Fruit fly (Drosophila melanogaster) whole organism, embryonic: ENCODE data around the gene gish.
A peak's percentile ranks its signal among the peaks of the same experiment; 100 is the strongest.

Source experiments
- Blimp-1 ChIP-seq: fragments of 200-800 bp; sonication (Bioruptor generic); optimal IDR thresholded peaks from 3 replicates; lab custom pipeline; 2018; ENCODE audit warnings: missing biosample characterization, missing genetic modification characterization, mild to moderate bottlenecking, moderate library complexity, missing genetic modification reagents
- CG10209 ChIP-seq: fragments of 200-800 bp; sonication (Bioruptor generic); optimal IDR thresholded peaks from 3 replicates; lab custom pipeline; 2017; ENCODE audit warnings: missing biosample characterization, mild to moderate bottlenecking, missing genetic modification characterization, missing genetic modification reagents
- CG10267 ChIP-seq: fragments of 200-800 bp; sonication (Bioruptor generic); optimal IDR thresholded peaks from 2 replicates; lab custom pipeline; 2018; ENCODE audit warnings: missing biosample characterization, mild to moderate bottlenecking, missing genetic modification characterization, moderate library complexity
- CG10462 ChIP-seq: fragments of 200-800 bp; sonication (Bioruptor generic); optimal IDR thresholded peaks from 2 replicates; lab custom pipeline; 2016; ENCODE audit warnings: missing biosample characterization, missing genetic modification characterization
- CG11247 ChIP-seq: fragments of 200-800 bp; sonication (Bioruptor generic); IDR thresholded peaks from 2 replicates; pipeline ENCODE4 v1.3.6; 2022; ENCODE audit warnings: missing biosample characterization, missing genetic modification characterization
- CG13287 ChIP-seq: fragments of 200-800 bp; sonication (Bioruptor generic); IDR thresholded peaks from 2 replicates; pipeline ENCODE4 v1.3.6; 2022; ENCODE audit warnings: missing biosample characterization, missing genetic modification characterization; ENCODE audit not compliant: partially characterized antibody
- CG16863 ChIP-seq: fragments of 200-800 bp; sonication (Bioruptor generic); optimal IDR thresholded peaks from 3 replicates; lab custom pipeline; 2016; ENCODE audit warnings: missing biosample characterization, missing genetic modification characterization
- CG2129 ChIP-seq: fragments of 200-800 bp; sonication (Bioruptor generic); IDR thresholded peaks from 2 replicates; pipeline ENCODE4 v1.3.6; 2022; ENCODE audit warnings: missing biosample characterization, missing genetic modification characterization; ENCODE audit not compliant: partially characterized antibody
- CG34224 ChIP-seq: fragments of 200-800 bp; sonication (Bioruptor generic); IDR thresholded peaks from 3 replicates; pipeline ENCODE4 v1.3.6; 2022; ENCODE audit warnings: missing biosample characterization, missing genetic modification characterization; ENCODE audit not compliant: partially characterized antibody
- CG7987 ChIP-seq: fragments of 200-800 bp; sonication (Bioruptor generic); optimal IDR thresholded peaks from 2 replicates; lab custom pipeline; 2018; ENCODE audit warnings: missing biosample characterization, mild to moderate bottlenecking, missing genetic modification characterization, moderate library complexity
- CG9437 ChIP-seq: fragments of 200-800 bp; sonication (Bioruptor generic); optimal IDR thresholded peaks from 2 replicates; lab custom pipeline; 2018; ENCODE audit warnings: missing biosample characterization, mild to moderate bottlenecking, missing genetic modification characterization
- CG9817 ChIP-seq: fragments of 200-800 bp; sonication (Bioruptor generic); optimal IDR thresholded peaks from 2 replicates; lab custom pipeline; 2018; ENCODE audit warnings: missing biosample characterization, mild to moderate bottlenecking, missing genetic modification characterization, moderate library complexity
- E2f2 ChIP-seq: fragments of 200-800 bp; sonication (Bioruptor generic); IDR thresholded peaks from 2 replicates; pipeline ENCODE4 v1.3.6; 2022; ENCODE audit warnings: missing biosample characterization, missing genetic modification characterization
- HHEX ChIP-seq: fragments of 200-800 bp; sonication (Bioruptor generic); optimal IDR thresholded peaks from 3 replicates; lab custom pipeline; 2017; ENCODE audit warnings: missing biosample characterization, mild to moderate bottlenecking, missing genetic modification characterization, missing genetic modification reagents
- Hmr ChIP-seq: fragments of 200-800 bp; sonication (Bioruptor generic); optimal IDR thresholded peaks from 3 replicates; lab custom pipeline; 2017; ENCODE audit warnings: mild to moderate bottlenecking, missing biosample characterization, missing genetic modification reagents, missing genetic modification characterization
- Hr51 ChIP-seq, 2 experiments: fragments of 200-800 bp; sonication (Bioruptor generic); optimal IDR thresholded peaks; 2 replicates in 1 of 2; 3 replicates in 1 of 2; lab custom pipeline; 2016 to 2018; ENCODE audit warnings: missing biosample characterization in 2 of 2, missing genetic modification characterization in 2 of 2, mild to moderate bottlenecking in 1 of 2, moderate library complexity in 1 of 2
- Hr78 ChIP-seq, 2 experiments: fragments of 200-800 bp in 1 of 2; fragments of >200 bp in 1 of 2; sonication (Bioruptor generic) in 1 of 2; optimal IDR thresholded peaks; 2 replicates each; lab custom pipeline; 2017 to 2019; ENCODE audit warnings: missing biosample characterization in 2 of 2, missing genetic modification characterization in 2 of 2, mild to moderate bottlenecking in 1 of 2, moderate library complexity in 1 of 2
- MBD-R2 ChIP-seq: fragments of 200-800 bp; sonication (Bioruptor generic); IDR thresholded peaks from 2 replicates; pipeline ENCODE4 v1.3.6; 2022; ENCODE audit warnings: missing biosample characterization, missing genetic modification characterization
- MESR4 ChIP-seq: fragments of 200-800 bp; sonication (Bioruptor generic); optimal IDR thresholded peaks from 2 replicates; lab custom pipeline; 2018; ENCODE audit warnings: missing biosample characterization, mild to moderate bottlenecking, missing genetic modification characterization, moderate library complexity
- Max ChIP-seq: fragments of 200-800 bp; sonication (Bioruptor generic); optimal IDR thresholded peaks from 2 replicates; lab custom pipeline; 2016; ENCODE audit warnings: missing biosample characterization, mild to moderate bottlenecking, missing genetic modification characterization
- Poxn ChIP-seq: fragments of 200-800 bp; sonication (Bioruptor generic); IDR thresholded peaks from 2 replicates; pipeline ENCODE4 v1.3.6; 2022; ENCODE audit warnings: missing biosample characterization, missing genetic modification characterization
- Sry-β ChIP-seq: fragments of 200-800 bp; sonication (Bioruptor generic); optimal IDR thresholded peaks from 2 replicates; lab custom pipeline; 2018; ENCODE audit warnings: missing biosample characterization, mild to moderate bottlenecking, missing genetic modification characterization, moderate library complexity
- Trl ChIP-seq, 3 experiments: fragments of >200 bp in 2 of 3; fragments of 200-800 bp in 1 of 3; sonication (Bioruptor generic) in 1 of 3; optimal IDR thresholded peaks; 2 replicates in 1 of 3; 3 replicates in 2 of 3; lab custom pipeline; 2016 to 2017; ENCODE audit warnings: missing biosample characterization in 1 of 3, missing genetic modification characterization in 1 of 3
- YL-1 ChIP-seq: fragments of 200-800 bp; sonication (Bioruptor generic); optimal IDR thresholded peaks from 3 replicates; lab custom pipeline; 2017; ENCODE audit warnings: missing biosample characterization, mild to moderate bottlenecking, missing genetic modification characterization
- ash1 ChIP-seq: fragments of 200-800 bp; sonication (Bioruptor generic); optimal IDR thresholded peaks from 2 replicates; lab custom pipeline; 2018; ENCODE audit warnings: missing biosample characterization, mild to moderate bottlenecking, missing genetic modification characterization
- chif ChIP-seq, 2 experiments: fragments of 200-800 bp; sonication (Bioruptor generic); optimal IDR thresholded peaks; 3 replicates each; lab custom pipeline; 2016; ENCODE audit warnings: missing biosample characterization in 2 of 2, missing genetic modification characterization in 2 of 2
- cwo ChIP-seq: fragments of 200-800 bp; sonication (Bioruptor generic); optimal IDR thresholded peaks from 3 replicates; lab custom pipeline; 2017; ENCODE audit warnings: missing biosample characterization, missing genetic modification characterization, mild to moderate bottlenecking, moderate library complexity, missing genetic modification reagents
- danr ChIP-seq: fragments of 200-800 bp; sonication (Bioruptor generic); IDR thresholded peaks from 2 replicates; pipeline ENCODE4 v1.3.6; 2022; ENCODE audit warnings: missing biosample characterization, missing genetic modification characterization
- dm ChIP-seq: fragments of 200-800 bp; sonication (Bioruptor generic); optimal IDR thresholded peaks from 3 replicates; lab custom pipeline; 2016; ENCODE audit warnings: missing biosample characterization, missing genetic modification characterization
- emc ChIP-seq: fragments of 200-800 bp; sonication (Bioruptor generic); optimal IDR thresholded peaks from 2 replicates; lab custom pipeline; 2016; ENCODE audit warnings: missing biosample characterization, missing genetic modification characterization
- ewg ChIP-seq: fragments of 200-800 bp; sonication (Bioruptor generic); optimal IDR thresholded peaks from 3 replicates; lab custom pipeline; 2017; ENCODE audit warnings: mild to moderate bottlenecking, missing biosample characterization, missing genetic modification reagents, missing genetic modification characterization
- exex ChIP-seq: fragments of 200-800 bp; sonication (Bioruptor generic); optimal IDR thresholded peaks from 4 replicates; lab custom pipeline; 2018; ENCODE audit warnings: missing biosample characterization, mild to moderate bottlenecking, missing genetic modification characterization, moderate library complexity
- fd64A ChIP-seq: fragments of 200-800 bp; sonication (Bioruptor generic); optimal IDR thresholded peaks from 3 replicates; lab custom pipeline; 2018; ENCODE audit warnings: missing biosample characterization, mild to moderate bottlenecking, missing genetic modification characterization
- ftz-f1 ChIP-seq: fragments of 200-800 bp; sonication (Bioruptor generic); optimal IDR thresholded peaks from 2 replicates; lab custom pipeline; 2016; ENCODE audit warnings: missing biosample characterization, missing genetic modification characterization
- fu2 ChIP-seq: fragments of 200-800 bp; sonication (Bioruptor generic); optimal IDR thresholded peaks from 2 replicates; lab custom pipeline; 2016; ENCODE audit warnings: missing biosample characterization, missing genetic modification characterization
- gfzf ChIP-seq: fragments of 200-800 bp; sonication (Bioruptor generic); optimal IDR thresholded peaks from 2 replicates; lab custom pipeline; 2016; ENCODE audit warnings: missing biosample characterization, mild to moderate bottlenecking, missing genetic modification characterization, moderate library complexity
- grn ChIP-seq: fragments of 200-800 bp; sonication (Bioruptor generic); optimal IDR thresholded peaks from 3 replicates; lab custom pipeline; 2017; ENCODE audit warnings: missing biosample characterization, missing genetic modification characterization
- ham ChIP-seq: fragments of 200-800 bp; sonication (Bioruptor generic); IDR thresholded peaks from 2 replicates; pipeline ENCODE4 v1.3.6; 2022; ENCODE audit warnings: missing biosample characterization, missing genetic modification characterization
- inv ChIP-seq: fragments of 200-800 bp; sonication (Bioruptor generic); IDR thresholded peaks from 2 replicates; pipeline ENCODE4 v1.3.6; 2022; ENCODE audit warnings: missing biosample characterization, missing genetic modification characterization; ENCODE audit not compliant: partially characterized antibody
- kah ChIP-seq: fragments of 200-800 bp; sonication (Bioruptor generic); optimal IDR thresholded peaks from 2 replicates; lab custom pipeline; 2018; ENCODE audit warnings: missing biosample characterization, mild to moderate bottlenecking, missing genetic modification characterization
- ken ChIP-seq: fragments of 200-800 bp; sonication (Bioruptor generic); IDR thresholded peaks from 3 replicates; pipeline ENCODE4 v1.3.6; 2022; ENCODE audit warnings: missing biosample characterization, missing genetic modification characterization
- mirr ChIP-seq: fragments of 200-800 bp; sonication (Bioruptor generic); optimal IDR thresholded peaks from 3 replicates; lab custom pipeline; 2018; ENCODE audit warnings: missing biosample characterization, mild to moderate bottlenecking, missing genetic modification characterization
- pzg ChIP-seq: fragments of 200-800 bp; sonication (Bioruptor generic); optimal IDR thresholded peaks from 3 replicates; lab custom pipeline; 2018; ENCODE audit warnings: missing biosample characterization, mild to moderate bottlenecking, missing genetic modification characterization, moderate library complexity
- ro ChIP-seq: fragments of 200-800 bp; sonication (Bioruptor generic); IDR thresholded peaks from 2 replicates; pipeline ENCODE4 v1.3.6; 2022; ENCODE audit warnings: missing biosample characterization, missing genetic modification characterization
- sd ChIP-seq: fragments of 200-800 bp; sonication (Bioruptor generic); optimal IDR thresholded peaks from 3 replicates; lab custom pipeline; 2018; ENCODE audit warnings: missing biosample characterization, mild to moderate bottlenecking, missing genetic modification characterization, moderate library complexity
- sisA ChIP-seq: fragments of 200-800 bp; sonication (Bioruptor generic); IDR thresholded peaks from 2 replicates; pipeline ENCODE4 v1.3.6; 2022; ENCODE audit warnings: missing biosample characterization, missing genetic modification characterization
- tin ChIP-seq: fragments of 200-800 bp; sonication (Bioruptor generic); optimal IDR thresholded peaks from 3 replicates; lab custom pipeline; 2016; ENCODE audit warnings: missing biosample characterization, missing genetic modification characterization
- trem ChIP-seq: fragments of 200-800 bp; optimal IDR thresholded peaks from 3 replicates; lab custom pipeline; 2019; ENCODE audit warnings: missing biosample characterization, mild to moderate bottlenecking, missing genetic modification characterization, moderate library complexity

The gish gene

DNA sequence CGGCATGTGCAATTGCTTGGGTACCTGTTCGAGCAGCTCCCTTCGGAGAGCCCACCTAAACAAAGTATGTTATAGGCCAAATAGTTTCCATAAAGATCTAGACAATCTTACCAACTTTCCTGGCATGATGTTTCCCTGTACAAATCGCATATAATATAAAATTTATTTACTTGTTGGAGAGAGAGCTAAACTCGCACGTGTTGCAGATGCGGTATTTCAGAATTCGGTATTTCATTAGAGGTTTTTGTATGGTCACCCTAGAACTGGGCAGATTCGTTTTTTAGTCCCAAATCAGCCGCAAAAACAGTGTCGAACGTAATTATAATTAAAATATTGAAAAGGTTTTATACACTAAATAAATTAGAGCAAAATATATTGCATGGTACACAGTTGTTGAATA lies at the start of gene gish, which contains the start of gene Mat89Ba:
Gene gish (plus strand): TSS at position 268 of the 400 bp plus-strand sequence.
Gene Mat89Ba (minus strand): TSS at position 231 of the 400 bp plus-strand sequence.
- TF ChIP-seq inv (GFP tag; lab: Robert Waterston, UW) (no peak), danr (GFP tag; lab: Robert Waterston, UW) (no peak), CG16863 (GFP tag; lab: Kevin White, UChicago) (no peak), CG2129 (no peak), CG10267 (tag; lab: Kevin White, UChicago) (no peak), emc (GFP tag; lab: Kevin White, UChicago) (no peak), mirr (no peak), YL-1 (GFP tag; lab: Kevin White, UChicago) (no peak), CG11247 (no peak), kah (GFP tag; lab: Kevin White, UChicago) (no peak), CG10209 (GFP tag; lab: Kevin White, UChicago) (no peak), MESR4 (GFP tag; lab: Kevin White, UChicago) (peak; percentile 48), Poxn (GFP tag; lab: Robert Waterston, UW) (no peak), ewg (no peak), dm (GFP tag; lab: Kevin White, UChicago) (peak; percentile 71), E2f2 (GFP tag; lab: Robert Waterston, UW) (no peak), trem (no peak), ash1 (GFP tag; lab: Kevin White, UChicago) (no peak), Hr78 (GFP tag; optimal IDR thresholded peaks at IDR 0.05; lab: Kevin White, UChicago) (no peak), CG9817 (tag; lab: Kevin White, UChicago) (no peak), fu2 (GFP tag; lab: Kevin White, UChicago) (no peak), grn (GFP tag; lab: Kevin White, UChicago) (no peak), tin (no peak), fd64A (GFP tag; lab: Kevin White, UChicago) (no peak), sisA (no peak), ham (GFP tag; lab: Robert Waterston, UW) (no peak), gfzf (GFP tag; lab: Kevin White, UChicago) (peak; percentile 45), Hmr (GFP tag; lab: Kevin White, UChicago) (no peak), CG9437 (GFP tag; lab: Kevin White, UChicago) (no peak), ken (GFP tag; lab: Robert Waterston, UW) (no peak), Trl (optimal IDR thresholded peaks at IDR 0.05; lab: Kevin White, UChicago) (no peak), Trl (GFP tag; optimal IDR thresholded peaks at IDR 0.05; lab: Kevin White, UChicago) (no peak), exex (tag; lab: Kevin White, UChicago) (no peak), CG7987 (GFP tag; lab: Kevin White, UChicago) (no peak), cwo (GFP tag; lab: Kevin White, UChicago) (peak; percentile 85), CG34224 (GFP tag; lab: Robert Waterston, UW) (no peak), Blimp-1 (GFP tag; lab: Kevin White, UChicago) (no peak), pzg (GFP tag; lab: Kevin White, UChicago) (peak; percentile 26), MBD-R2 (0 out of 2 replicates have a peak, but pooled peaks have one; percentile 18), Hr51 (GFP tag; optimal IDR thresholded peaks at IDR 0.05; lab: Kevin White, UChicago) (no peak), CG10462 (GFP tag; lab: Kevin White, UChicago) (no peak), ro (GFP tag; lab: Robert Waterston, UW) (no peak), sd (tag; lab: Kevin White, UChicago) (no peak), ftz-f1 (peak; percentile 77), CG13287 (GFP tag; lab: Robert Waterston, UW) (peak; percentile 25; the same call in 1 of the 2 replicates), chif (GFP tag; optimal IDR thresholded peaks at IDR 0.05; lab: Kevin White, UChicago) (no peak), Max (peak; percentile 68), Sry-β (no peak), HHEX (GFP tag; lab: Kevin White, UChicago) (no peak)
